Worm (Caenorhabditis elegans) whole organism, L4/young adult: Measurements from ENCODE around the gene wrt-4.

Source experiments
- W03F9.2 ChIP-seq: fragments of 150-350 bp; optimal IDR thresholded peaks from 2 replicates; lab custom pipeline; 2014; ENCODE audit warnings: missing biosample characterization, missing genetic modification characterization
- dao-5 ChIP-seq: sonication (generic microtip); optimal IDR thresholded peaks from 2 replicates; lab custom pipeline; 2016; ENCODE audit warnings: missing genotype, missing genetic modification characterization, moderate library complexity, missing compliant biosample characterization
- him-1 ChIP-seq: sonication (generic microtip); optimal IDR thresholded peaks from 2 replicates; lab custom pipeline; 2016; ENCODE audit warnings: missing genotype, missing genetic modification reagents, missing genetic modification characterization, missing compliant biosample characterization

The wrt-4 gene

ce11 chrX:15757169-15757568, at the start of gene wrt-4:
wrt-4 (minus strand) TSS chrX:15757269.
- TF ChIP-seq W03F9.2 (tag; lab: Kevin White, UChicago) = no peak
- no peak for TF ChIP-seq him-1 (tag; lab: Kevin White, UChicago)
- TF ChIP-seq dao-5 (tag; lab: Kevin White, UChicago) = no peak

- TF ChIP-seq W03F9.2 (tag; lab: Kevin White, UChicago) (no peak), dao-5 (tag; lab: Kevin White, UChicago) (no peak), him-1 (tag; lab: Kevin White, UChicago) (no peak)
Measured at ce11 chrX:15804072-15804471, 47.0 kb upstream of the wrt-4 start, which contains the start of gene Y7A5A.7. Y7A5A.7 (minus strand) TSS chrX:15804172.

- TF ChIP-seq dao-5 (tag; lab: Kevin White, UChicago) (no peak), W03F9.2 (tag; lab: Kevin White, UChicago) (no peak), him-1 (tag; lab: Kevin White, UChicago) (no peak)
Measured at ce11 chrX:15801827-15802226, 44.8 kb upstream of the wrt-4 start.

- no peak for TF ChIP-seq W03F9.2 (tag; lab: Kevin White, UChicago)
- no peak for TF ChIP-seq dao-5 (tag; lab: Kevin White, UChicago)
- no peak for TF ChIP-seq him-1 (tag; lab: Kevin White, UChicago)
Measured at ce11 chrX:15799595-15799994, 42.5 kb upstream of the wrt-4 start, which contains the start of gene Y7A5A.6. Y7A5A.6 (minus strand) TSS chrX:15799695.

ce11 chrX:15796633-15797032, 39.6 kb upstream of the wrt-4 start:
- TF ChIP-seq W03F9.2 (tag; lab: Kevin White, UChicago) = no peak
- TF ChIP-seq dao-5 (tag; lab: Kevin White, UChicago) = no peak
- no peak for TF ChIP-seq him-1 (tag; lab: Kevin White, UChicago)

- TF ChIP-seq him-1 (tag; lab: Kevin White, UChicago) = no peak
Measured at ce11 chrX:15794977-15795376, 37.9 kb upstream of the wrt-4 start, which contains the start of gene Y7A5A.10. Y7A5A.10 (minus strand) TSS chrX:15795077.

- TF ChIP-seq W03F9.2 (tag; lab: Kevin White, UChicago) (no peak), dao-5 (tag; lab: Kevin White, UChicago) (no peak), him-1 (tag; lab: Kevin White, UChicago) (no peak)
Measured at ce11 chrX:15786726-15787125, 29.7 kb upstream of the wrt-4 start, which contains the start of gene Y7A5A.5. Y7A5A.5 (minus strand) TSS chrX:15786826.

- no peak for TF ChIP-seq W03F9.2 (tag; lab: Kevin White, UChicago)
- TF ChIP-seq dao-5 (tag; lab: Kevin White, UChicago) = no peak
- no peak for TF ChIP-seq him-1 (tag; lab: Kevin White, UChicago)
Measured at ce11 chrX:15784570-15784969, 27.5 kb upstream of the wrt-4 start, which contains the start of gene Y7A5A.3. Y7A5A.3 (minus strand) TSS chrX:15784670.

ce11 chrX:15782027-15782426, 25.0 kb upstream of the wrt-4 start, which contains the start of gene Y7A5A.24:
Y7A5A.24 (minus strand) TSS chrX:15782127.
- no peak for TF ChIP-seq dao-5 (tag; lab: Kevin White, UChicago)
- no peak for TF ChIP-seq him-1 (tag; lab: Kevin White, UChicago)
- TF ChIP-seq W03F9.2 (tag; lab: Kevin White, UChicago) = no peak

ce11 chrX:15779503-15779902, 22.4 kb upstream of the wrt-4 start:
- TF ChIP-seq W03F9.2 (tag; lab: Kevin White, UChicago) (no peak), him-1 (tag; lab: Kevin White, UChicago) (no peak), dao-5 (tag; lab: Kevin White, UChicago) (no peak)

ce11 chrX:15773262-15773908, 16.3 kb upstream of the wrt-4 start, which contains the start of gene Y7A5A.13:
Y7A5A.13 (plus strand) TSS chrX:15773858.
- TF ChIP-seq W03F9.2 (tag; lab: Kevin White, UChicago) = no peak
- no peak for TF ChIP-seq dao-5 (tag; lab: Kevin White, UChicago)
- no peak for TF ChIP-seq him-1 (tag; lab: Kevin White, UChicago)

ce11 chrX:15772674-15773073, 15.6 kb upstream of the wrt-4 start, which contains the start of gene Y7A5A.2:
Y7A5A.2 (minus strand) TSS chrX:15772735.
- TF ChIP-seq him-1 (tag; lab: Kevin White, UChicago) (no peak), dao-5 (tag; lab: Kevin White, UChicago) (no peak), W03F9.2 (tag; lab: Kevin White, UChicago) (no peak)

ce11 chrX:15771411-15771810, 14.3 kb upstream of the wrt-4 start, which contains the start of gene Y7A5A.1:
Y7A5A.1 (minus strand) TSS chrX:15771493.
- TF ChIP-seq him-1 (tag; lab: Kevin White, UChicago) = no peak
- TF ChIP-seq W03F9.2 (tag; lab: Kevin White, UChicago) = no peak
- no peak for TF ChIP-seq dao-5 (tag; lab: Kevin White, UChicago)

- TF ChIP-seq him-1 (tag; lab: Kevin White, UChicago) (no peak), dao-5 (tag; lab: Kevin White, UChicago) (no peak), W03F9.2 (tag; lab: Kevin White, UChicago) (no peak)
Measured at ce11 chrX:15770787-15771186, 13.7 kb upstream of the wrt-4 start.
